Worm (Caenorhabditis elegans): Measurements from ENCODE around the gene F35H8.1.

ce11 chrII:9518781-9519180 lies 34.3 kb downstream of the F35H8.1 start, which contains the start of the genes sfxn-1.1 and AH6.3:
- no peak for TF ChIP-seq pqm-1 (tag; optimal IDR thresholded peaks at IDR 0.05)
- TF ChIP-seq unc-130 (GFP tag; optimal IDR thresholded peaks at IDR 0.05) = no peak
- TF ChIP-seq R02D3.7 (tag; optimal IDR thresholded peaks at IDR 0.05) = no peak
- no peak for TF ChIP-seq pha-4 (GFP tag; IDR thresholded peaks at IDR 0.05)
- TF ChIP-seq pha-4 (tag; optimal IDR thresholded peaks at IDR 0.05) = no peak
- no peak for TF ChIP-seq lin-13 (GFP tag; optimal IDR thresholded peaks at IDR 0.05)
